Fruit fly (Drosophila melanogaster) whole organism, pupa: Measurements from ENCODE around the gene CG7991.

Experiments used
- CG9948 ChIP-seq: fragments of 200-800 bp; sonication (Bioruptor generic); optimal IDR thresholded peaks from 2 replicates; lab custom pipeline; 2018; ENCODE audit warnings: missing biosample characterization, mild to moderate bottlenecking, missing genetic modification characterization, moderate library complexity
- EcR ChIP-seq: fragments of 200-800 bp; sonication (Bioruptor generic); optimal IDR thresholded peaks from 3 replicates; lab custom pipeline; 2019; ENCODE audit warnings: missing biosample characterization, missing genetic modification characterization, mild to moderate bottlenecking, moderate library complexity, missing genetic modification reagents

dm6 chr3L:1730160-1730595, 55.7 kb downstream of the CG7991 start:
- peak; percentile 73 for TF ChIP-seq EcR (GFP tag; lab: Kevin White, UChicago)
- no peak for TF ChIP-seq CG9948
